Worm (Caenorhabditis elegans) whole organism, early embryonic: Measurements from ENCODE around the gene C46E10.1.

Experiments used
- B0310.2 ChIP-seq: sonication (generic microtip); optimal IDR thresholded peaks from 2 replicates; lab custom pipeline; 2016; ENCODE audit warnings: mild to moderate bottlenecking, missing genetic modification characterization, missing compliant biosample characterization
- ama-1 ChIP-seq: fragments of 150-350 bp; optimal IDR thresholded peaks from 2 replicates; lab custom pipeline; 2014
- ceh-36 ChIP-seq: sonication (generic microtip); optimal IDR thresholded peaks from 2 replicates; lab custom pipeline; 2016; ENCODE audit warnings: missing genetic modification characterization, inconsistent platforms, missing compliant biosample characterization
- ets-7 ChIP-seq: sonication (generic microtip); optimal IDR thresholded peaks from 2 replicates; lab custom pipeline; 2016; ENCODE audit warnings: missing genotype, missing genetic modification characterization, missing compliant biosample characterization
- hmbx-1 ChIP-seq: sonication (generic microtip); optimal IDR thresholded peaks from 2 replicates; lab custom pipeline; 2016; ENCODE audit warnings: mild to moderate bottlenecking, missing genetic modification characterization, missing compliant biosample characterization
- hmg-4 ChIP-seq: fragments of 200-800 bp; sonication (Bioruptor generic); optimal IDR thresholded peaks from 2 replicates; lab custom pipeline; 2018; ENCODE audit warnings: mild to moderate bottlenecking, missing genetic modification characterization, missing compliant biosample characterization
- scrt-1 ChIP-seq: fragments of 200-800 bp; sonication (Bioruptor generic); IDR thresholded peaks from 2 replicates; pipeline ENCODE4 v1.3.6; 2022; ENCODE audit warnings: missing genetic modification characterization, missing compliant biosample characterization
- tra-4 ChIP-seq: sonication (generic microtip); optimal IDR thresholded peaks from 2 replicates; lab custom pipeline; 2017; ENCODE audit warnings: missing genetic modification characterization, missing compliant biosample characterization

DNA sequence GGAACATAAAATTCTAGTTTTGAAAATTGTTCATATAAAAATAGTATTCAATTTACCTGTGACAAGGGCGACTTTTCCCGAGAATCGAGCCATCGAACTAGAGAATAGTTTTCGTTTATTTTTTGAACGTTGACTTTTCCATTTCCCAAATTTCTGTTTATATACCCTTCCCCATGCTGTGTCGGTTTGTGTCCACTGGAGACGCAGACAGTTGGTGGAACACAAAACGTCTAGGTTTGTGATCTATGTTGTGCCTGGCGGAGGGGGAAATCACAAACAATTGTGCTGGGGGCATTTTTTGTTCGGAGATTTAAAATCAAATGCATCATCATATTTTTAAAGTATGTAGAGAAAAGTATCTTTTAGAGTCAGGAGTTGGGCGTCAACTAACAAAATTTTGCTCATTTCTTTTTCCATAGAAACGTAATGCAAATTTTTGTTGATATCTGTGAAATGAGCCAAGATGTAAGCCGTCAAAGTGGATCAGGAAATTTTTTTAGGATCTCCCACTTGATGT is 19.7 kb downstream of the C46E10.1 start, which contains the start of gene nta-1:
- TF ChIP-seq B0310.2 (no peak), hmbx-1 (tag; lab: Kevin White, UChicago) (no peak), tra-4 (tag; lab: Kevin White, UChicago) (no peak), hmg-4 (no peak), ceh-36 (no peak), ama-1 (no peak), ets-7 (tag; lab: Kevin White, UChicago) (no peak), scrt-1 (no peak)
